Worm (Caenorhabditis elegans) whole organism, L1 larva: ENCODE measurements around the gene puf-5.

ENCODE experiments used
- ets-5 ChIP-seq: fragments of 200-800 bp; sonication (Bioruptor generic); IDR thresholded peaks from 2 replicates; pipeline ENCODE4 v1.3.6; 2022; ENCODE audit warnings: missing genetic modification characterization, missing compliant biosample characterization
- fos-1 ChIP-seq: fragments of 150-350 bp; optimal IDR thresholded peaks from 2 replicates; lab custom pipeline; 2014; ENCODE audit warnings: missing biosample characterization, missing genetic modification characterization
- lin-13 ChIP-seq: fragments of 150-350 bp; optimal IDR thresholded peaks from 2 replicates; lab custom pipeline; 2014; ENCODE audit warnings: missing biosample characterization, missing genetic modification reagents, missing genetic modification characterization
- lin-39 ChIP-seq: fragments of 150-350 bp; optimal IDR thresholded peaks from 2 replicates; lab custom pipeline; 2014; ENCODE audit warnings: missing biosample characterization, missing genetic modification reagents, missing genetic modification characterization
- nhr-47 ChIP-seq: sonication (generic microtip); optimal IDR thresholded peaks from 2 replicates; lab custom pipeline; 2016; ENCODE audit warnings: mild to moderate bottlenecking, missing genetic modification characterization, moderate library complexity, missing compliant biosample characterization
- nhr-71 ChIP-seq: sonication (generic microtip); optimal IDR thresholded peaks from 2 replicates; lab custom pipeline; 2016; ENCODE audit warnings: mild to moderate bottlenecking, missing genetic modification characterization, moderate library complexity, missing compliant biosample characterization
- nhr-76 ChIP-seq: sonication (generic microtip); optimal IDR thresholded peaks from 2 replicates; lab custom pipeline; 2017; ENCODE audit warnings: missing biosample characterization, missing genetic modification characterization
- pag-3 ChIP-seq: sonication (generic microtip); optimal IDR thresholded peaks from 2 replicates; lab custom pipeline; 2017; ENCODE audit warnings: missing genetic modification characterization, mild to moderate bottlenecking, missing compliant biosample characterization, antibody characterized with exemption, borderline replicate concordance; ENCODE audit not compliant: insufficient read depth
- pqm-1 ChIP-seq: sonication (generic microtip); optimal IDR thresholded peaks from 3 replicates; lab custom pipeline; 2017; ENCODE audit warnings: missing biosample characterization, missing genetic modification characterization
- tbx-2 ChIP-seq: sonication (generic microtip); optimal IDR thresholded peaks from 2 replicates; lab custom pipeline; 2016; ENCODE audit warnings: missing genetic modification characterization, missing compliant biosample characterization
- vab-15 ChIP-seq: sonication (generic microtip); optimal IDR thresholded peaks from 2 replicates; lab custom pipeline; 2017; ENCODE audit warnings: missing genotype, mild to moderate bottlenecking, missing genetic modification characterization, missing compliant biosample characterization
- ztf-11 ChIP-seq, 2 experiments: sonication (generic microtip); optimal IDR thresholded peaks; 2 replicates each; lab custom pipeline; 2016 to 2017; ENCODE audit warnings: missing genetic modification characterization in 2 of 2, missing biosample characterization in 1 of 2, missing compliant biosample characterization in 1 of 2

DNA sequence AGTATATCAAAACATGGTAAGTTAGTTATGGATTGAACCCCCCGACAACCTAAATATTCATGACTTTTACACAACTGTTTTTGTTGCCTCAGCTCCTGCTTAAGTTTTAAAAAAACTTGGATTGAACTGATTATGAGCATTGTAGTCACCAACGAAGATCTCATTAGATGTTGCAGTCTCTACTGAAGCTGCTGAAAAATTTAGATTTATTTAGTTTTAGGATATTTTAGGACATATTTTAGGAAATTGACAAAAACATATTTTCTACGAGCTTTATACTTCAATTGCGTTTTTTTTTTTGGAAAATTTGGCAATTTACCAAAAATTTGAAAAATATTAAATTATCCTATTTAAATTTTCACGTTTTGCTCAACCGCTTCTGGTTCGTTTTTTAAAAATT, 13.3 kb upstream of the puf-5 start, which contains the start of gene F54C9.14:
- TF ChIP-seq vab-15 (tag; lab: Kevin White, UChicago) (no peak), tbx-2 (tag; lab: Kevin White, UChicago) (no peak), nhr-76 (tag; lab: Kevin White, UChicago) (no peak), nhr-47 (tag; lab: Kevin White, UChicago) (no peak), nhr-71 (no peak), pag-3 (no peak), pqm-1 (tag; lab: Kevin White, UChicago) (no peak), lin-39 (tag; lab: Kevin White, UChicago) (no peak), ets-5 (GFP tag; lab: Robert Waterston, UW) (no peak), fos-1 (no peak), lin-13 (GFP tag; lab: Kevin White, UChicago) (no peak), ztf-11 (tag; optimal IDR thresholded peaks at IDR 0.05; lab: Kevin White, UChicago) (no peak)
